Worm (Caenorhabditis elegans): ENCODE measurements around the gene nhr-152.
"Not testable (repeated sequence)": the region's sequence is repeated elsewhere in the genome, so short reads cannot be mapped to it uniquely, and the experiment has no call there.

nhr-152 gene

ce11 chrV:7690637-7691036 is 4.5 kb downstream of the nhr-152 start:
- TF ChIP-seq R02D3.7 (tag; optimal IDR thresholded peaks at IDR 0.05) (no peak), nhr-21 (tag; optimal IDR thresholded peaks at IDR 0.05) (no peak), ZK546.5 (tag; optimal IDR thresholded peaks at IDR 0.05) (no peak), unc-55 (GFP tag; optimal IDR thresholded peaks at IDR 0.05) (no peak), C34F6.9 (tag; optimal IDR thresholded peaks at IDR 0.05) (no peak), skn-1 (tag; optimal IDR thresholded peaks at IDR 0.05) (no peak), nhr-129 (tag; optimal IDR thresholded peaks at IDR 0.05) (no peak), fos-1 (tag; optimal IDR thresholded peaks at IDR 0.05) (no peak)

- TF ChIP-seq nhr-77 (tag; optimal IDR thresholded peaks at IDR 0.05) (no peak), egl-27 (tag; optimal IDR thresholded peaks at IDR 0.05) (no peak), gmeb-1 (tag; optimal IDR thresholded peaks at IDR 0.05) (no peak), ztf-11 (tag; optimal IDR thresholded peaks at IDR 0.05) (no peak), C34F6.9 (tag; optimal IDR thresholded peaks at IDR 0.05) (no peak), Y55F3AM.14 (GFP tag; optimal IDR thresholded peaks at IDR 0.05) (no peak), elt-1 (tag; optimal IDR thresholded peaks at IDR 0.05) (no peak), nhr-21 (tag; optimal IDR thresholded peaks at IDR 0.05) (no peak), sma-3 (GFP tag; optimal IDR thresholded peaks at IDR 0.05) (no peak), peb-1 (tag; optimal IDR thresholded peaks at IDR 0.05) (no peak), ceh-82 (tag; optimal IDR thresholded peaks at IDR 0.05) (no peak), snpc-4 (tag; optimal IDR thresholded peaks at IDR 0.05) (no peak), elt-3 (tag; optimal IDR thresholded peaks at IDR 0.05) (no peak)
Measured at ce11 chrV:7693394-7693793, 7.2 kb downstream of the nhr-152 start, which contains the start of gene C12D5.10. Gene C12D5.10 (minus strand): TSS chrV:7693494.

ce11 chrV:7696842-7697241 is 10.7 kb downstream of the nhr-152 start, which contains the start of gene ZK105.3:
Gene ZK105.3 (plus strand): TSS chrV:7697142.
- TF ChIP-seq elt-3 (tag; optimal IDR thresholded peaks at IDR 0.05) (no peak), lsy-2 (tag; optimal IDR thresholded peaks at IDR 0.05) (no peak), mab-5 (tag; optimal IDR thresholded peaks at IDR 0.05) (no peak), aly-2 (tag; optimal IDR thresholded peaks at IDR 0.05) (no peak), ZK546.5 (tag; optimal IDR thresholded peaks at IDR 0.05) (no peak), peb-1 (tag; optimal IDR thresholded peaks at IDR 0.05) (no peak), nhr-10 (tag; optimal IDR thresholded peaks at IDR 0.05) (no peak), nhr-23 (tag; optimal IDR thresholded peaks at IDR 0.05) (no peak), unc-39 (tag; optimal IDR thresholded peaks at IDR 0.05) (no peak), lin-11 (tag; optimal IDR thresholded peaks at IDR 0.05) (no peak), dmd-4 (tag; optimal IDR thresholded peaks at IDR 0.05) (no peak), sem-4 (tag; optimal IDR thresholded peaks at IDR 0.05) (no peak), zag-1 (tag; optimal IDR thresholded peaks at IDR 0.05) (no peak), unc-62 (GFP tag; optimal IDR thresholded peaks at IDR 0.05) (no peak), lin-13 (GFP tag; optimal IDR thresholded peaks at IDR 0.05) (no peak), ztf-11 (tag; optimal IDR thresholded peaks at IDR 0.05) (no peak)

- not testable (repeated sequence) for TF ChIP-seq C34F6.9 (tag; optimal IDR thresholded peaks at IDR 0.05); blmp-1 (tag; optimal IDR thresholded peaks at IDR 0.05; ENCODE audit: insufficient read depth); ztf-1 (GFP tag; conservative IDR thresholded peaks at IDR 0.05)
Measured at ce11 chrV:7703536-7703935, 17.4 kb downstream of the nhr-152 start, which contains the start of gene srsx-40. Gene srsx-40 (minus strand): TSS chrV:7703636.

- no peak for TF ChIP-seq sma-9 (GFP tag; optimal IDR thresholded peaks at IDR 0.05)
- no peak for TF ChIP-seq sma-9 (tag; optimal IDR thresholded peaks at IDR 0.05)
- TF ChIP-seq nhr-21 (tag; optimal IDR thresholded peaks at IDR 0.05), result no peak
- TF ChIP-seq nhr-129 (tag; optimal IDR thresholded peaks at IDR 0.05), result no peak
- no peak for TF ChIP-seq Y55F3AM.14 (GFP tag; optimal IDR thresholded peaks at IDR 0.05)
Measured at ce11 chrV:7705316-7705715, 19.2 kb downstream of the nhr-152 start, which contains the start of gene srw-3. Gene srw-3 (plus strand): TSS chrV:7705616.

Measured in whole organism, L2 larva.